Worm (Caenorhabditis elegans) whole organism, midembryonic: ENCODE measurements around the gene F10G7.9.

Experiments
- T22C8.4 ChIP-seq: fragments of 200-800 bp; sonication (Bioruptor generic); IDR thresholded peaks from 2 replicates; pipeline ENCODE4 v1.3.6; 2022; ENCODE audit warnings: missing genetic modification characterization, missing compliant biosample characterization
- cog-1 ChIP-seq: sonication (generic microtip); optimal IDR thresholded peaks from 2 replicates; lab custom pipeline; 2016; ENCODE audit warnings: missing genetic modification characterization, missing compliant biosample characterization
- ref-1 ChIP-seq: fragments of 200-800 bp; sonication (Bioruptor generic); conservative IDR thresholded peaks from 2 replicates; pipeline ENCODE4 v1.3.6; 2022; ENCODE audit warnings: missing genetic modification reagents, missing genetic modification characterization, missing compliant biosample characterization
- tab-1 ChIP-seq: fragments of 200-800 bp; sonication (Bioruptor generic); IDR thresholded peaks from 2 replicates; pipeline ENCODE4 v1.3.6; 2022; ENCODE audit warnings: missing genetic modification characterization, missing compliant biosample characterization

DNA sequence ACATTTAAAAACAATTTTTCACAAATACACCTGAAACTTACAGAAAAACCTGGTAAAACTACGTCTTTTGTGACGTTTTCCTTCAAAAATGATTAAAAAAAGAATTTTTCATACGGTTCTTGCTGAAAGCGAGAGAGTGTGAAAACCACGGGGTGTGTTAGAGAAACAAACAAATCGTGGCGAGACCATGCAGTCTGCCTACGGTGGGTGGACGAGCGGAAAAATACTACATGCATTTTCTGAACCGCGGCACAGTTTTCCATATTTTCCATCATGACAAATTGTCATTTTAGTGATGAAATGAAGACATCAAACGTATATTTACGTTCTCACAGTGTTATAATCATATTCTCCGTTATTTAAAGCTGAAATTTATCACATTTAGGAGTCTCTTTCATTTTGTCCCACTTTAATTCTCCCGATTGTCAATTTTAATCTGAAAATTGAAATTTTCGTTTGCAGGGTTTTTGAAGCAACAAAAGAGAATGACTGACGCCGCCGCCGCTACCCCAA, at the start of gene F10G7.9, which contains the start of gene tsn-1:
- TF ChIP-seq ref-1 (GFP tag; lab: Robert Waterston, UW) (no peak), cog-1 (no peak), tab-1 (GFP tag; lab: Robert Waterston, UW) (no peak), T22C8.4 (GFP tag; lab: Robert Waterston, UW) (no peak)
